Fruit fly (Drosophila melanogaster) Kc167 (cell line): ENCODE measurements around the gene CG4025.

Source experiments
- Myc ChIP-seq: fragments of >200 bp; optimal IDR thresholded peaks from 2 replicates; lab custom pipeline; 2017; ENCODE audit warnings: missing external identifiers
- Sin3A ChIP-seq: fragments of >200 bp; optimal IDR thresholded peaks from 2 replicates; lab custom pipeline; 2018; ENCODE audit warnings: missing external identifiers
- h ChIP-seq: fragments of >200 bp; optimal IDR thresholded peaks from 3 replicates; lab custom pipeline; 2018; ENCODE audit warnings: missing external identifiers
- insv ChIP-seq: fragments of >200 bp; optimal IDR thresholded peaks from 3 replicates; lab custom pipeline; 2018; ENCODE audit warnings: missing external identifiers
- psq ChIP-seq: fragments of >200 bp; optimal IDR thresholded peaks from 2 replicates; lab custom pipeline; 2017; ENCODE audit warnings: missing external identifiers
- ttk ChIP-seq: sonication (Bioruptor generic); optimal IDR thresholded peaks from 2 replicates; lab custom pipeline; 2017; ENCODE audit warnings: missing external identifiers

Gene CG4025

DNA sequence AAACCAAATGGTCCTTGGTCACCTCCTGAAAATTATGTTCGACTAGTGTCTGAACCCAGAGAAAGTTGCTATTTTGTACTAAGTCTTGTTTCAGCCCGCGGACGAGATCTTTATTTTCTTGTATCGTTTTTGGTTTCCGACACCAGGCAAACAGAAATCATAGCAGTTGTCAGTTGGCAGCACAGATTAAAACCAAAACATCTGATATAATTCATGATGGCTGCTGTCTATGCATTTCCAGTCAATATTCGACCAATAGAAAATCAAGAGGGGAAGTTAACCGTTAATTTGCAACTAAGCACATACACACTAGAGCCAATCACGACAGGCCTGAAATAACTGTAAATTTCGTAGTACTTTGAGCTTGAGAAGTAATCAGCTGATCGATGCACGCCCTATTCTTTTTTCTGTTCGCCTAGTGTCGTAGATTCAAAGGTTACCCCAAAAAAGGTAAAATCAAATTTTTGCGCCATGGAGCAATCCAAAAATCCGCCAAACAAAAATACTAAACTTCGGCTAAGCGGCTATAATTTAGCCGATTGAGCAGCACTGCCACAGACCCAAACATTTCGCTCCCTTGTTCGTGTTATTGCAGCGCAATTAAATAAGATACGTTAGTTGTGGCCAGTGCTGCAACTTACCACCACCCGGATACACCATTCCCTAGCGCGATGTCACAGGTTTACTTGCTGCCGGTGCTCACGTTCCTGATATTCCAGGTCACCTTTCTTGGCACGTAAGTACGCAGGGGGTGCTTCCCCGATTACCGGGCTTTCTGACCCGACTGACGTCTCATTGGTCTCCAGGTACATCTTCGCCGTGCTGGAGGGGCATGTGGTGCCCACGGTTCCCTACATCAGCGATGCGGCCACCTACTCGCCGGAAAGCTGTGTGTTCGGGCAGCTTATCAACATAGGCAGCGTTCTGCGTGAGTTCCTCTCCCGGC, at the start of gene CG4025:
CG4025 (plus strand) TSS at position 555 of the 946 bp plus-strand sequence.
- no peak for TF ChIP-seq h
- no peak for TF ChIP-seq insv
- TF ChIP-seq Sin3A (lab: Kevin White, UChicago) = no peak
- no peak for TF ChIP-seq Myc (lab: Kevin White, UChicago)
- TF ChIP-seq ttk (lab: Kevin White, UChicago) = no peak
- TF ChIP-seq psq = no peak

DNA sequence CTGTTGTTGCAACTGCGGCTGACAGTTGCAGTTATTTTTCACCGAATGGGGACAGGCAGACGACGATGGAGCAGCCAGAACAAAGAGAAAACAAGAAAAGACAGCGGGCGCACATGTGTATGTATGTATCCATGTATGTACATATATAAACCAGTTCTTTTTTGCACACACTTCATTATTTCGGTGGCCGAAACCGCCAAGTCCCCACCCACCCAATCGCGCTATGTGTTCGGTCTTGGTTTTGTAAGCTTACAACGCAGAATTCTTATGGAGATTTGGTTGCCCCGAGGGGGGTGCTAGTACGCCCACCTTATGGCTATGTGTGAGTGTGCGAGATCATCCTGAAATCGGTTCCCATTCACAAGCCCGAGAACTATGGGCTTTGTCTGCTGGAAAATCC, 45.5 kb upstream of the CG4025 start:
- TF ChIP-seq Myc (lab: Kevin White, UChicago) (no peak), h (no peak)

DNA sequence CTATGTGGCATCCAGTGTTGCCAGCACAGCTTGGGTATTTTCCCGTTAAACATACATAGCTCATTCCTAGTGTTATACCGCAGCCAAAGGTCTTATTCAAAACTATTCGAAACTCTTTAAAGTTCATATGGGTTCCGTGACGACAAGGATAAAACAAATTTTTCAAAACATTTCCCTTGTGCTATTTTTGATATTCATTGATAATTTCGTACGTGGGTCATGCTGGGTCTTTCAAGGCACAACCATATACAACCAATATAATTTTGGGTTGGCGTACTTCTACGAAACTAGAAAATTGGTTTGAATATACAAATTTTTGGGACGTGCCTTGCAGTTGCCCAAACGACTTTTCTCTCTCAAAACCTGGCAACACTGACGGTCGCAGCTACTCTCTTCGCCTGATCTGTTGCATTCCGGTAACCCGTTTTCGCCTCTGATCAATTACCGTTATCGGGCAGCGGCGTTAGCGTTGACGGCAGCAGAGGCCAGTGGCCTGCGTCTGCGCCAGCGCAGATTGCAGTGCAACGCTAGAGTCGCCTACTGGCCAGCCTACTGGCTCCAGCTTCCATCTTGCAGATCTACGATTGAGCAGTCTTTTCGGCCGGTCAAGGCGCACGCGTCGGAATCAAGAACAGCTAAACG, 44.5 kb upstream of the CG4025 start:
- no peak for TF ChIP-seq h
- no peak for TF ChIP-seq ttk (lab: Kevin White, UChicago)
- TF ChIP-seq insv = no peak
- TF ChIP-seq psq = no peak

DNA sequence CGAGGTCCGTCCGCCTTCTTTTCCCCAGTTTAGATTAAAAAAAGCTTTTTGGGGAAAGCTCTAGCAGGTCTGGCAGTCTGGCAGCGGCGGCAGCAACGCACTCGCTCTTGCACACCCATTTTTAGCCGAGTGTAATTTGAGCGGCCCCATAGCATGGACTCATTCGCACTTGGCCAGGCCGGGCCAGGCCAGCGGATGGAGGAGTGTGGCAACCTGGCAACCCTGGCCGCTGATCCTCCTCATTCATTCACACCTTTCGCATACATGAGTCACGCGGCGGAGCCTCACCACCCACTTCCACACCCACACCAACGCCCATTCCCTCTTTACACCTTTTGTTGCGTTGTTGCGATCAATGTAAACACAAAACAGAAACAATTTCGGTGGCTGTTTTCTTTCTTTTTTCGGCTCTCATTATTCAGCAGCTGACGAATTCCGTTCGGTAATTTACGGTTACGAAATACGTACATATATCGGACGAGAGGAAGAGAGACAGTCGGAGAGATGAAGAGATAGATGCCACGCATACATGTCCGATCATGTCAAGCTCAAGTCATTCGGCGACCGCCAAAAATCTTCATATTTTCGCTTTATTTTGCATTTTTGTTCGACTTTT, 43.8 kb upstream of the CG4025 start:
- no peak for TF ChIP-seq Myc (lab: Kevin White, UChicago)
- TF ChIP-seq psq = no peak
- TF ChIP-seq Sin3A (lab: Kevin White, UChicago) = no peak
- no peak for TF ChIP-seq insv
- no peak for TF ChIP-seq ttk (lab: Kevin White, UChicago)
- TF ChIP-seq h = no peak

DNA sequence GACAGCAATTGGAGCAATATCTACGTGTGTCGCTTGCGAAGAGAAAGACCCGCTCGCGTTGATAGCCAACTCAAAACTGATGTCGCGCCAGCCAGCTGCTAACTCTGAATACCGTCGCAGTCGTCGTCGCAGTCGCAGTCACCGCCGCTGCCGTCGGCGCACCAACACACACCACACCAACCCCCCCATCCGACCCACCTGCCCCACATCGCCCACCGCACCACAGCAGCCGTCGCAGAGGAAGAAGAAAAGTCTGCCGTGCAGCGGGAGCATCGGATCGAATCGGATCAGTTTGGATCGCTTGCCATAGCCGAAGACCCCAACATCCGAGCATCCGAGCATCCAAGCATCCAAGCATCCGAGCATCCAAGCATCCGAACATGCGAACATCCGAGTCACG, 40.4 kb upstream of the CG4025 start:
- TF ChIP-seq Sin3A (lab: Kevin White, UChicago) (no peak), psq (no peak), ttk (lab: Kevin White, UChicago) (no peak), Myc (lab: Kevin White, UChicago) (no peak), h (no peak), insv (no peak)

DNA sequence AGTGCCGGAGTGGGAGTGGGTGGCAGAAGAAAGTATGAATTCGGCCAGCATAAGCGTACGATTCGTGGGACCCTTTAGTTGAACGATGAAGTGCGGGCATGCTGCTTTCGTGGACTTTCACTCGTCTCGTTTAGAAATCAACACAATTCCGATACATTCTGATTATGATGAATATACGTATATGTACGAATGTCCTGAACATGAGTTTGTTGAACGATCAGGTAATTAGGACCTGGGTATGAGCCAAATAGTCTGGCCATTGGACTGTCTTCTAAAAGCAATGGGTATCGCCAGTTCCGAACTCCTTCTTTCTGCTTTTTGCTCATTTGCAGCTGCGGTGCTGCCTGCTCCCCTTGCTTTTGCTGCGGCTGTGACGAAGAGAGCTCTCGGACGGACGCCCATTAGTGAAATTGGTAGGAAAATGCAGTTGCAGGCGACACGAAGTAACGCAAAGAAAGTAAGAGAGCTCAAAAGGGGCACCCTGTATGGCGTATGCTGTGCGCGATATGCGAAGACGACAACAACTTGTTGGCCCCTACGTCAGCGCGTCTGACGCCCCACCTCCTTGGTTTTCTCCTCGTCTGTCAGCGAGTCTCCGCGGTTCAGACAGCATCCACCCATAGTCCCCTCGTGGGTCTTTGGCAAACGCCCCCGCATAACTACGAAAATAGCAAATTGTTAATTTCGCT, 39.8 kb upstream of the CG4025 start:
- TF ChIP-seq Sin3A (lab: Kevin White, UChicago) = no peak
- no peak for TF ChIP-seq ttk (lab: Kevin White, UChicago)
- no peak for TF ChIP-seq h
- no peak for TF ChIP-seq insv
- TF ChIP-seq Myc (lab: Kevin White, UChicago) = no peak
- no peak for TF ChIP-seq psq

DNA sequence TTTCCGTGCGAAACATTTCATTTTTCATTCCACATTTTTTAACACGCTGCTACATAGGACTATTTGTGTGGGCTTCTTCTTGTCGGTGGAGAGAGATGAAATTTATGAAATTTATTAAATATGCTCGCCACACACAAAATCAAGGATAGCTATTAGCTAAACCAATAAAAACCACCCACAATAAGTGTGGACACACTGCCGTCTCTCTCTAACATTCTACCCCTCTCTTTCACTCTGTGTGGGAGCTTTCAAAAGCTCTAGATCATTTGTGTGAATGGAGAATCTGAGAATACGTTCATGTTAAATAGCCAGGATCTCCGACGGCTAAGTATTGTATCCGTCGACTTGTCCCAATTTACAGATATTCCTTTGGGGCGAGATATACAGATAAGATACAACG, 39.2 kb upstream of the CG4025 start:
- TF ChIP-seq ttk (lab: Kevin White, UChicago) (no peak), Myc (lab: Kevin White, UChicago) (no peak), Sin3A (lab: Kevin White, UChicago) (no peak), h (no peak), insv (no peak), psq (no peak)

DNA sequence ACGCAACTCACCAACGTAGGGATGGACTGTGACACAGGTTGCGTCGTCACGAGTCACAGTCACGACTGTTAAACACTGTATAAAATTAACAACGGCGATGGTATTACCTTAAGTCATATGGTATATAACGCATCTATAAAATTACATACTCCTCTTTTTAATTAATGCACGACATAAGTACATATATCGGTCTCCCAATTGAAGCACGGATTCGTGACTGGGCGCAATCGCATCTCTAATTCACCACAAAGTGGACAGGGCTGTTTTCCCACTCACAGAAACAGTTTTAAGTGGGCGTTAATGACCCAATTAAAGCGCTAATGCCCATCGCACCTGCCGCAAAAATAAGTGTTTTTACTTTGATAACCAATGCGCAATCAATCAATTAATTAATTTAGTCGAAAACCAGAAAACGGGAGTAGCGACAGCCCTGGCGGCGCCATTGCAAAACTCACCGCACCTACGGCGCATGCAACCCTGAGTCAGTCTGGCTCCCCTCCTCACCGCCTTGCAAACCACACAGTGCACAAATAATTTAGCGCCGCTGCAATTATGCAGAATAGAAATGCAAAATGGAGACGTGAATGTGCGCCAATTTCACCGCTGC, 35.4 kb upstream of the CG4025 start, which contains the start of gene CG4313:
CG4313 (plus strand) TSS at position 557 of the 607 bp plus-strand sequence.
- TF ChIP-seq psq = no peak
- no peak for TF ChIP-seq Sin3A (lab: Kevin White, UChicago)
- TF ChIP-seq h = no peak
- no peak for TF ChIP-seq insv
- TF ChIP-seq ttk (lab: Kevin White, UChicago) = no peak

DNA sequence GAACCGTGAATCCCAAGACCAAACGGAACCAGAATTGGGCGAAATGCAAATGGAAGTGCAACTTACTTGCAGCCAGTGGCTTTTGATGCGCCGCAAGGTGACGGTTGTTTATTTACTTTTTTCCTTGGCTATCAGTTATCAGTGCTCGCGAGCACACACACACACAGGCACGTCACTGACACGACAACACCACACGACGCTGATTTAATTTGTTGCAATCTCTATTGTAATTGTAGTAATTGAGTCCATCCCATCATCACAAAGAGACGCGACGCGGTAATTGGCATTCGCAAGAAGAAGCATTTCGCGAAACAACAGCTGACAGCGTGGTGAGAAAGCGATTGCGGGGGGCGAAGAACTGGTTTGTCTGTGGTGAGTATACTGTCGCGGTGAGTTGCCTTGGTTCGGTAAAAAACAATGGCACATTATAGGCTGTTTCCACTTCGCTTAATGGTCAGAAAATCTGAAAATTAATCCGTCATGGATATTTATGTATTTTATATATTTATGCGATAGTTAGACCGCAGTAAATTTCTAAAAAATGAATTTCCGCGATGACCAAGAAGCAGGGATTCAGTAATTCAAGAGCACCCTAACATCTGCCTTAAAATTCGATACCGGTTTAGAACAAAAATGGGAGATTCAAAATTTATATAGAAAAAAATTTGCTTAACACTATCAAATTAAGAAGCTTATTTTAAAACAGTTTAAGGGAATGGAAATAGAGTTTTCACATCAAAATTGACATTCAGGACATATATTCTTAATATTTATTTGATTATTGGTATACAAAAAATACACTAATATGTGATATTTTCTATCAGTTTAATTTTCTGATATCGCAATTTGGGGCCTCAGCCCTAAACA, 34.6 kb upstream of the CG4025 start, which contains the start of the genes Actn and usp:
Actn (minus strand) TSS at position 331 of the 867 bp plus-strand sequence.
usp (minus strand) TSS at position 331 of the 867 bp plus-strand sequence.
- no peak for TF ChIP-seq ttk (lab: Kevin White, UChicago)

DNA sequence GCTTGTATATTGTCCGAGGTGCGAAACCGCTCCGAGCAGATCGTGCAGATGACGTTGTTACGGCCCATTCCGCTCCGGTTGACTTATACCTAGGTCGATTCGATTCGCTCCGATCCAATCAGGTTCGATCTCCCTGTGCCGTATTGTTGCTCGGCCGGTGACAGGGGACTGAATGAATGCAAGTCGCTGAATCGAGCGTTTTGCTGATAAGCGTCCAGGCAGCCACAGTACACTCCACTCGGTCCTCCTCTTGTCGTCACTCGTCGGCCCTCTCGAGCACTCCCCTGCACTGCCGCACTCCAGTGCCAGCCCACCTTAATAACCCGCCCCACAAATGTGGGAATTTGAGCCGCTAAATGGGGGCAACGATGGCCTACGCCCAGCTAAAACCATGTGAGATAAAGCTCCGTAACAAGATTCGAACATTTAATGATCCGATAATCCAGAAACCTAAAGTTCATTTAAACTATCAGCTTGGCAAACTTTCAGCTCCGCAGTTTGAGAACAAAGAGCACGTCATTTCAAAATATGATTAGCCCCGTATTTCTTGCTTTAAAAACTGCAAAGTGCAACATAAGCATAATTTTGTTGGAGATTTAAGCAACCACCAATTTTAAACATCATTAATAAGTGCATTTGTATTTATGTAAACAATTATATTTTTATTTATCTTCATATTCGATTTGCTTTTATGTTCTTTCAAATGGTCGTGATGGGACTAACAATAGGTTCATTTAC, 32.9 kb upstream of the CG4025 start, which contains the start of gene CG4325:
CG4325 (minus strand) TSS at position 159 of the 738 bp plus-strand sequence.
- TF ChIP-seq Myc (lab: Kevin White, UChicago) (no peak), Sin3A (lab: Kevin White, UChicago) (no peak), ttk (lab: Kevin White, UChicago) (no peak), insv (no peak), h (no peak), psq (no peak)
